Fruit fly (Drosophila melanogaster) whole organism, embryonic: ENCODE data around the gene CG42366.

Experiments used
- Atf3 ChIP-seq: fragments of 200-800 bp; sonication (Bioruptor generic); optimal IDR thresholded peaks from 3 replicates; lab custom pipeline; 2016; ENCODE audit warnings: missing biosample characterization, missing genetic modification characterization
- BtbVII ChIP-seq: fragments of 200-800 bp; sonication (Bioruptor generic); optimal IDR thresholded peaks from 3 replicates; lab custom pipeline; 2017; ENCODE audit warnings: missing biosample characterization, mild to moderate bottlenecking, missing genetic modification characterization
- CG10267 ChIP-seq: fragments of 200-800 bp; sonication (Bioruptor generic); optimal IDR thresholded peaks from 2 replicates; lab custom pipeline; 2018; ENCODE audit warnings: missing biosample characterization, mild to moderate bottlenecking, missing genetic modification characterization, moderate library complexity
- CG10321 ChIP-seq: fragments of 200-800 bp; sonication (Bioruptor generic); IDR thresholded peaks from 2 replicates; pipeline ENCODE4 v1.3.6; 2022; ENCODE audit warnings: missing biosample characterization, missing genetic modification characterization
- CG11560 ChIP-seq: fragments of 200-800 bp; sonication (Bioruptor generic); IDR thresholded peaks from 3 replicates; pipeline ENCODE4 v1.3.6; 2022; ENCODE audit warnings: missing biosample characterization, missing genetic modification characterization
- CG11723 ChIP-seq: fragments of 200-800 bp; sonication (Bioruptor generic); optimal IDR thresholded peaks from 2 replicates; lab custom pipeline; 2017; ENCODE audit warnings: missing biosample characterization, mild to moderate bottlenecking, missing genetic modification characterization
- CG12391 ChIP-seq: fragments of 200-800 bp; sonication (Bioruptor generic); optimal IDR thresholded peaks from 3 replicates; lab custom pipeline; 2018; ENCODE audit warnings: missing biosample characterization, mild to moderate bottlenecking, missing genetic modification characterization, moderate library complexity
- CG13624 ChIP-seq: fragments of 200-800 bp; sonication (Bioruptor generic); optimal IDR thresholded peaks from 2 replicates; lab custom pipeline; 2016; ENCODE audit warnings: missing biosample characterization, missing genetic modification characterization
- CG17361 ChIP-seq: fragments of 200-800 bp; sonication (Bioruptor generic); IDR thresholded peaks from 3 replicates; pipeline ENCODE4 v1.3.6; 2022; ENCODE audit warnings: missing biosample characterization, missing genetic modification characterization
- CG17829 ChIP-seq: fragments of 200-800 bp; optimal IDR thresholded peaks from 2 replicates; lab custom pipeline; 2019; ENCODE audit warnings: missing biosample characterization, mild to moderate bottlenecking, missing genetic modification characterization, moderate library complexity
- CG18764 ChIP-seq: fragments of 200-800 bp; sonication (Bioruptor generic); optimal IDR thresholded peaks from 3 replicates; lab custom pipeline; 2016; ENCODE audit warnings: missing biosample characterization, missing genetic modification characterization
- CG2712 ChIP-seq: fragments of 200-800 bp; optimal IDR thresholded peaks from 3 replicates; lab custom pipeline; 2019; ENCODE audit warnings: missing biosample characterization, mild to moderate bottlenecking, missing genetic modification characterization, moderate library complexity
- CG30020 ChIP-seq: fragments of 200-800 bp; optimal IDR thresholded peaks from 2 replicates; lab custom pipeline; 2019; ENCODE audit warnings: missing biosample characterization, mild to moderate bottlenecking, missing genetic modification characterization, moderate library complexity
- CG31441 ChIP-seq: fragments of 200-800 bp; sonication (Bioruptor generic); IDR thresholded peaks from 2 replicates; pipeline ENCODE4 v1.3.6; 2022; ENCODE audit warnings: missing biosample characterization, missing genetic modification characterization
- CG33557 ChIP-seq: fragments of 200-800 bp; sonication (Bioruptor generic); optimal IDR thresholded peaks from 2 replicates; lab custom pipeline; 2019; ENCODE audit warnings: missing biosample characterization, mild to moderate bottlenecking, missing genetic modification characterization, moderate library complexity
- CG4404 ChIP-seq: fragments of 200-800 bp; sonication (Bioruptor generic); IDR thresholded peaks from 2 replicates; pipeline ENCODE4 v1.3.6; 2022; ENCODE audit warnings: missing biosample characterization, missing genetic modification characterization
- CG4854 ChIP-seq: fragments of 200-800 bp; sonication (Bioruptor generic); optimal IDR thresholded peaks from 2 replicates; lab custom pipeline; 2016; ENCODE audit warnings: missing biosample characterization, missing genetic modification characterization, inconsistent platforms
- CG6175 ChIP-seq: fragments of 200-800 bp; sonication (Bioruptor generic); IDR thresholded peaks from 3 replicates; pipeline ENCODE4 v1.3.6; 2022; ENCODE audit warnings: missing biosample characterization, missing genetic modification characterization
- CG6689 ChIP-seq: fragments of 200-800 bp; sonication (Bioruptor generic); IDR thresholded peaks from 2 replicates; pipeline ENCODE4 v1.3.6; 2022; ENCODE audit warnings: missing biosample characterization, missing genetic modification characterization
- CG7357 ChIP-seq: fragments of 200-800 bp; sonication (Bioruptor generic); IDR thresholded peaks from 3 replicates; pipeline ENCODE4 v1.3.6; 2022; ENCODE audit warnings: missing biosample characterization, missing genetic modification characterization
- CG7745 ChIP-seq: fragments of 200-800 bp; sonication (Bioruptor generic); optimal IDR thresholded peaks from 2 replicates; lab custom pipeline; 2018; ENCODE audit warnings: missing biosample characterization, mild to moderate bottlenecking, missing genetic modification characterization, moderate library complexity
- CG7839 ChIP-seq: fragments of 200-800 bp; sonication (Bioruptor generic); optimal IDR thresholded peaks from 3 replicates; lab custom pipeline; 2018; ENCODE audit warnings: missing biosample characterization, mild to moderate bottlenecking, missing genetic modification characterization, moderate library complexity
- CG7928 ChIP-seq: fragments of 200-800 bp; sonication (Bioruptor generic); optimal IDR thresholded peaks from 2 replicates; lab custom pipeline; 2017; ENCODE audit warnings: missing biosample characterization, mild to moderate bottlenecking, missing genetic modification characterization
- CG9797 ChIP-seq: fragments of 200-800 bp; sonication (Bioruptor generic); optimal IDR thresholded peaks from 3 replicates; lab custom pipeline; 2018; ENCODE audit warnings: missing biosample characterization, mild to moderate bottlenecking, missing genetic modification characterization
- CG9876 ChIP-seq: fragments of 200-800 bp; sonication (Bioruptor generic); optimal IDR thresholded peaks from 2 replicates; lab custom pipeline; 2016; ENCODE audit warnings: missing biosample characterization, missing genetic modification characterization
- Chrac-16 ChIP-seq: fragments of 200-800 bp; sonication (Bioruptor generic); optimal IDR thresholded peaks from 3 replicates; lab custom pipeline; 2016; ENCODE audit warnings: missing biosample characterization, missing genetic modification characterization
- CoRest ChIP-seq: fragments of 200-800 bp; sonication (Bioruptor generic); optimal IDR thresholded peaks from 3 replicates; lab custom pipeline; 2018; ENCODE audit warnings: missing biosample characterization, mild to moderate bottlenecking, missing genetic modification characterization, moderate library complexity
- Dp ChIP-seq: fragments of 200-800 bp; sonication (Bioruptor generic); optimal IDR thresholded peaks from 2 replicates; lab custom pipeline; 2018; ENCODE audit warnings: missing biosample characterization, mild to moderate bottlenecking, missing genetic modification characterization, moderate library complexity
- Drgx ChIP-seq: fragments of 200-800 bp; sonication (Bioruptor generic); IDR thresholded peaks from 2 replicates; pipeline ENCODE4 v1.3.6; 2022; ENCODE audit warnings: missing biosample characterization, missing genetic modification characterization
- E2f2 ChIP-seq: fragments of 200-800 bp; sonication (Bioruptor generic); IDR thresholded peaks from 2 replicates; pipeline ENCODE4 v1.3.6; 2022; ENCODE audit warnings: missing biosample characterization, missing genetic modification characterization
- Fer2 ChIP-seq: fragments of 200-800 bp; sonication (Bioruptor generic); optimal IDR thresholded peaks from 2 replicates; lab custom pipeline; 2018; ENCODE audit warnings: missing biosample characterization, mild to moderate bottlenecking, missing genetic modification characterization, moderate library complexity
- Gsc ChIP-seq: fragments of 200-800 bp; sonication (Bioruptor generic); IDR thresholded peaks from 2 replicates; pipeline ENCODE4 v1.3.6; 2022; ENCODE audit warnings: missing biosample characterization, missing genetic modification characterization
- Mad ChIP-seq: fragments of 200-800 bp; sonication (Bioruptor generic); optimal IDR thresholded peaks from 2 replicates; lab custom pipeline; 2016; ENCODE audit warnings: missing biosample characterization, missing genetic modification characterization
- Meics ChIP-seq: fragments of 200-800 bp; sonication (Bioruptor generic); optimal IDR thresholded peaks from 2 replicates; lab custom pipeline; 2017; ENCODE audit warnings: missing biosample characterization, mild to moderate bottlenecking, missing genetic modification characterization
- Mrtf ChIP-seq: fragments of 200-800 bp; sonication (Bioruptor generic); IDR thresholded peaks from 3 replicates; pipeline ENCODE4 v1.3.6; 2022; ENCODE audit warnings: missing biosample characterization, missing genetic modification characterization
- Ravus ChIP-seq: fragments of 200-800 bp; sonication (Bioruptor generic); IDR thresholded peaks from 2 replicates; pipeline ENCODE4 v1.3.6; 2022; ENCODE audit warnings: missing biosample characterization, missing genetic modification characterization
- Xbp1 ChIP-seq: fragments of 200-800 bp; sonication (Bioruptor generic); optimal IDR thresholded peaks from 3 replicates; lab custom pipeline; 2016; ENCODE audit warnings: missing biosample characterization, mild to moderate bottlenecking, missing genetic modification characterization
- ara ChIP-seq: fragments of 200-800 bp; sonication (Bioruptor generic); IDR thresholded peaks from 2 replicates; pipeline ENCODE4 v1.3.6; 2022; ENCODE audit warnings: missing biosample characterization, missing genetic modification characterization
- chif ChIP-seq, 2 experiments: fragments of 200-800 bp; sonication (Bioruptor generic); optimal IDR thresholded peaks; 3 replicates each; lab custom pipeline; 2016; ENCODE audit warnings: missing biosample characterization in 2 of 2, missing genetic modification characterization in 2 of 2
- dmrt99B ChIP-seq: fragments of 200-800 bp; sonication (Bioruptor generic); optimal IDR thresholded peaks from 2 replicates; lab custom pipeline; 2018; ENCODE audit warnings: missing biosample characterization, mild to moderate bottlenecking, missing genetic modification characterization, moderate library complexity
- ftz-f1 ChIP-seq: fragments of 200-800 bp; sonication (Bioruptor generic); optimal IDR thresholded peaks from 2 replicates; lab custom pipeline; 2016; ENCODE audit warnings: missing biosample characterization, missing genetic modification characterization
- ham ChIP-seq: fragments of 200-800 bp; sonication (Bioruptor generic); IDR thresholded peaks from 2 replicates; pipeline ENCODE4 v1.3.6; 2022; ENCODE audit warnings: missing biosample characterization, missing genetic modification characterization
- inv ChIP-seq: fragments of 200-800 bp; sonication (Bioruptor generic); IDR thresholded peaks from 2 replicates; pipeline ENCODE4 v1.3.6; 2022; ENCODE audit warnings: missing biosample characterization, missing genetic modification characterization; ENCODE audit not compliant: partially characterized antibody
- lmd ChIP-seq: fragments of 200-800 bp; sonication (Bioruptor generic); IDR thresholded peaks from 2 replicates; pipeline ENCODE4 v1.3.6; 2022; ENCODE audit warnings: missing biosample characterization, missing genetic modification characterization
- nerfin-1 ChIP-seq: fragments of 200-800 bp; sonication (Bioruptor generic); optimal IDR thresholded peaks from 3 replicates; lab custom pipeline; 2019; ENCODE audit warnings: missing biosample characterization, mild to moderate bottlenecking, missing genetic modification characterization, moderate library complexity
- pan ChIP-seq, 4 experiments: fragments of >200 bp in 3 of 4; fragments of 200-800 bp in 1 of 4; sonication (Bioruptor generic) in 1 of 4; optimal IDR thresholded peaks in 3 of 4; IDR thresholded peaks in 1 of 4; 2 replicates each; pipeline versions ENCODE4 v1.3.6 to Lab custom; 2017 to 2022; ENCODE audit warnings: missing biosample characterization in 2 of 4, missing genetic modification characterization in 2 of 4, mixed read lengths in 1 of 4
- phol ChIP-seq: fragments of 200-800 bp; sonication (Bioruptor generic); optimal IDR thresholded peaks from 3 replicates; lab custom pipeline; 2018; ENCODE audit warnings: missing biosample characterization, mild to moderate bottlenecking, missing genetic modification characterization, moderate library complexity
- scrt ChIP-seq: fragments of 200-800 bp; sonication (Bioruptor generic); optimal IDR thresholded peaks from 2 replicates; lab custom pipeline; 2018; ENCODE audit warnings: missing biosample characterization, mild to moderate bottlenecking, missing genetic modification characterization, moderate library complexity
- sd ChIP-seq: fragments of 200-800 bp; sonication (Bioruptor generic); optimal IDR thresholded peaks from 3 replicates; lab custom pipeline; 2018; ENCODE audit warnings: missing biosample characterization, mild to moderate bottlenecking, missing genetic modification characterization, moderate library complexity
- sr ChIP-seq: fragments of 200-800 bp; sonication (Bioruptor generic); IDR thresholded peaks from 3 replicates; pipeline ENCODE4 v1.3.6; 2022; ENCODE audit warnings: missing biosample characterization, missing genetic modification characterization
- vnd ChIP-seq: fragments of 200-800 bp; sonication (Bioruptor generic); IDR thresholded peaks from 3 replicates; pipeline ENCODE4 v1.3.6; 2022; ENCODE audit warnings: missing biosample characterization, missing genetic modification characterization; ENCODE audit not compliant: partially characterized antibody

The CG42366 gene

DNA sequence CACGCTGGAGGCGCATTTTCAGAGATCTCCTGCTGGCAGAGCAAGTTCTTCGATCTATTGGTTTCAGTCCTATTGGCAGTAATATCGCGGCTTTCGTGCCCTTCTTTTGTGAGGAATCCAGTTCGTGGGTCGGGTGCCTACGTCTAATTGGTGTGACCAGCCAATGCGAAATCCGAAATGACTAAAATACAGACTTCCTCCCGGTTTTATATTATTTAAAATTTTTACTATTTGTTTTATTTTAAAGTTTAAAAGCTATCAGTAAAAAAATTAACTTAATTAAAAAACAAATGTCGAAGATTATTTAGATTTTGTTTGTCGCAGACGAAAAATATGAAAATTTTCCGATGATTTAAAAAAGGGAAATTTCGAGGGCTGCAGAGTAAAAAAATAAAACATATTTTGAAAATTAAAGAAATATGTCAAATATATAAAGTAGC is 38.7 kb downstream of the CG42366 start, which contains the start of gene CG5850 (continued):
- TF ChIP-seq sr (GFP tag; lab: Robert Waterston, UW) (no peak), Fer2 (tag; lab: Kevin White, UChicago) (no peak), vnd (GFP tag; lab: Robert Waterston, UW) (no peak), CoRest (tag; lab: Kevin White, UChicago) (peak; percentile 52), phol (tag; lab: Kevin White, UChicago) (peak; percentile 24), ara (GFP tag; lab: Robert Waterston, UW) (no peak), CG9876 (GFP tag; lab: Kevin White, UChicago) (no peak), CG7745 (tag; lab: Kevin White, UChicago) (no peak), CG10267 (tag; lab: Kevin White, UChicago) (peak; percentile 70), Drgx (GFP tag; lab: Robert Waterston, UW) (no peak), CG7357 (GFP tag; lab: Robert Waterston, UW) (no peak), CG10321 (GFP tag; lab: Robert Waterston, UW) (no peak), Dp (GFP tag; lab: Kevin White, UChicago) (peak; percentile 61), CG13624 (GFP tag; lab: Kevin White, UChicago) (no peak), nerfin-1 (tag; lab: Kevin White, UChicago) (peak; percentile 11), CG9797 (GFP tag; lab: Kevin White, UChicago) (peak; percentile 62), CG17361 (GFP tag; lab: Robert Waterston, UW) (peak; percentile 52; the same call in 2 of the 3 replicates), CG6689 (GFP tag; lab: Robert Waterston, UW) (no peak), Chrac-16 (GFP tag; lab: Kevin White, UChicago) (no peak), CG30020 (tag; lab: Kevin White, UChicago) (peak; percentile 48), chif (GFP tag; optimal IDR thresholded peaks at IDR 0.05; lab: Kevin White, UChicago) (no peak), CG4854 (GFP tag; lab: Kevin White, UChicago) (no peak), Atf3 (no peak), CG6175 (GFP tag; lab: Robert Waterston, UW) (no peak), CG7839 (peak; percentile 35), CG7928 (GFP tag; lab: Kevin White, UChicago) (peak; percentile 85), Mrtf (no peak), Xbp1 (GFP tag; lab: Kevin White, UChicago) (peak; percentile 5), CG18764 (no peak), pan (optimal IDR thresholded peaks at IDR 0.05; lab: Kevin White, UChicago) (no peak), pan (GFP tag; optimal IDR thresholded peaks at IDR 0.05 in 1 of 2, IDR thresholded peaks at IDR 0.05 in 1 of 2) (no peak), Ravus (no peak), E2f2 (peak; percentile 65), CG31441 (GFP tag; lab: Robert Waterston, UW) (peak; percentile 59), CG12391 (tag; lab: Kevin White, UChicago) (peak; percentile 64), ftz-f1 (GFP tag; lab: Kevin White, UChicago) (no peak), Gsc (no peak), CG4404 (GFP tag; lab: Robert Waterston, UW) (no peak), CG11560 (no peak), sd (tag; lab: Kevin White, UChicago) (peak; percentile 15), scrt (GFP tag; lab: Kevin White, UChicago) (peak; percentile 26), dmrt99B (tag; lab: Kevin White, UChicago) (peak; percentile 14), CG17829 (peak; percentile 33), CG33557 (peak; percentile 34), CG2712 (tag; lab: Kevin White, UChicago) (peak; percentile 44), Mad (GFP tag; lab: Kevin White, UChicago) (no peak), CG11723 (no peak), lmd (GFP tag; lab: Robert Waterston, UW) (no peak), Meics (peak; percentile 1), BtbVII (GFP tag; lab: Kevin White, UChicago) (no peak), ham (no peak), inv (GFP tag; lab: Robert Waterston, UW) (no peak)
